Fruit fly (Drosophila melanogaster): Measurements from ENCODE around the gene Rala.

The Rala gene

dm6 chrX:3740725-3741440 lies 21.4 kb upstream of the Rala start (continued):
- TF ChIP-seq Oaz (GFP tag; IDR thresholded peaks at IDR 0.05) (no peak), Taf1 (GFP tag; IDR thresholded peaks at IDR 0.05) (no peak), hkb (optimal IDR thresholded peaks at IDR 0.05) (no peak), hkb (GFP tag; IDR thresholded peaks at IDR 0.05) (0 out of 2 replicates have a peak, but pooled peaks have one; percentile 12), CG30403 (GFP tag; optimal IDR thresholded peaks at IDR 0.05) (peak; percentile 14), CG11247 (GFP tag; IDR thresholded peaks at IDR 0.05) (0 out of 2 replicates have a peak, but pooled peaks have one; percentile 28), gsb-n (tag; optimal IDR thresholded peaks at IDR 0.05) (peak; percentile 40), Dll (GFP tag; IDR thresholded peaks at IDR 0.05; ENCODE audit: partially characterized antibody) (peak; percentile 55; the same call in 1 of the 4 replicates), ash1 (GFP tag; optimal IDR thresholded peaks at IDR 0.05) (no peak), Scr (GFP tag; IDR thresholded peaks at IDR 0.05; ENCODE audit: partially characterized antibody) (peak; percentile 48; the same call in 1 of the 2 replicates), otp (GFP tag; IDR thresholded peaks at IDR 0.05) (peak; percentile 51; the same call in 1 of the 3 replicates), nom (GFP tag; optimal IDR thresholded peaks at IDR 0.05) (peak; percentile 69), Sry-β (GFP tag; optimal IDR thresholded peaks at IDR 0.05) (no peak), Awh (GFP tag; IDR thresholded peaks at IDR 0.05) (0 out of 2 replicates have a peak, but pooled peaks have one; percentile 51), zen2 (GFP tag; IDR thresholded peaks at IDR 0.05; ENCODE audit: partially characterized antibody) (peak; percentile 83; the same call in 2 of the 3 replicates), CG16813 (GFP tag; IDR thresholded peaks at IDR 0.05; ENCODE audit: partially characterized antibody) (peak; percentile 47; the same call in 1 of the 3 replicates), ci (GFP tag; IDR thresholded peaks at IDR 0.05) (no peak; the same call in 2 of the 3 replicates), run (tag; optimal IDR thresholded peaks at IDR 0.05) (peak; percentile 74), CG1529 (GFP tag; optimal IDR thresholded peaks at IDR 0.05) (no peak), gcm (GFP tag; optimal IDR thresholded peaks at IDR 0.05) (no peak), dan (GFP tag; IDR thresholded peaks at IDR 0.05) (no peak), D (optimal IDR thresholded peaks at IDR 0.05) (peak; percentile 10), D (GFP tag; optimal IDR thresholded peaks at IDR 0.05) (no peak), ind (GFP tag; optimal IDR thresholded peaks at IDR 0.05) (no peak), CG16815 (GFP tag; optimal IDR thresholded peaks at IDR 0.05) (no peak), Deaf1 (tag; optimal IDR thresholded peaks at IDR 0.05) (peak; percentile 70), wek (GFP tag; optimal IDR thresholded peaks at IDR 0.05) (peak; percentile 10), CG5953 (GFP tag; IDR thresholded peaks at IDR 0.05) (no peak)

- TF ChIP-seq zfh2 (GFP tag; optimal IDR thresholded peaks at IDR 0.05): no peak
- peak; percentile 38 for TF ChIP-seq grau (tag; optimal IDR thresholded peaks at IDR 0.05)
- peak; percentile 7 for TF ChIP-seq Sox100B (GFP tag; optimal IDR thresholded peaks at IDR 0.05)
- TF ChIP-seq phol (tag; optimal IDR thresholded peaks at IDR 0.05): peak; percentile 64
- no peak for TF ChIP-seq CG15479 (GFP tag; optimal IDR thresholded peaks at IDR 0.05)
- 0 out of 3 replicates have a peak, but pooled peaks have one; percentile 7 for TF ChIP-seq dysf (GFP tag; IDR thresholded peaks at IDR 0.05)
- peak; percentile 21 for TF ChIP-seq ATbp (GFP tag; optimal IDR thresholded peaks at IDR 0.05)
- TF ChIP-seq CoRest (tag; optimal IDR thresholded peaks at IDR 0.05): peak; percentile 14
- TF ChIP-seq Hsf (GFP tag; optimal IDR thresholded peaks at IDR 0.05): peak; percentile 17
- peak; percentile 22 for TF ChIP-seq CG2875 (GFP tag; optimal IDR thresholded peaks at IDR 0.05)
- TF ChIP-seq CG2712 (tag; optimal IDR thresholded peaks at IDR 0.05): peak; percentile 47
- peak; percentile 65 for TF ChIP-seq dmrt99B (tag; optimal IDR thresholded peaks at IDR 0.05)
- peak; percentile 41 for TF ChIP-seq Asciz (GFP tag; optimal IDR thresholded peaks at IDR 0.05)
- TF ChIP-seq nau (GFP tag; optimal IDR thresholded peaks at IDR 0.05): peak; percentile 1
- TF ChIP-seq ken (GFP tag; IDR thresholded peaks at IDR 0.05): no peak
- TF ChIP-seq CG10979 (tag; optimal IDR thresholded peaks at IDR 0.05): peak; percentile 39
- no peak for TF ChIP-seq caup (GFP tag; optimal IDR thresholded peaks at IDR 0.05; ENCODE audit: severe bottlenecking)
- TF ChIP-seq CG14014 (GFP tag; IDR thresholded peaks at IDR 0.05): 0 out of 2 replicates have a peak, but pooled peaks have one; percentile 5
- 0 out of 3 replicates have a peak, but pooled peaks have one; percentile 10 for TF ChIP-seq row (GFP tag; IDR thresholded peaks at IDR 0.05)
- TF ChIP-seq CG10209 (GFP tag; optimal IDR thresholded peaks at IDR 0.05): peak; percentile 20
- no peak for TF ChIP-seq CG12219 (GFP tag; optimal IDR thresholded peaks at IDR 0.05)
Measured at dm6 chrX:3740319-3740718, 20.9 kb upstream of the Rala start.
